Worm (Caenorhabditis elegans) whole organism, midembryonic: ENCODE results near the gene skpo-3.

Source experiments
- T22C8.4 ChIP-seq: fragments of 200-800 bp; sonication (Bioruptor generic); IDR thresholded peaks from 2 replicates; pipeline ENCODE4 v1.3.6; 2022; ENCODE audit warnings: missing genetic modification characterization, missing compliant biosample characterization
- flt-1 ChIP-seq: fragments of 200-800 bp; sonication (Bioruptor generic); IDR thresholded peaks from 2 replicates; pipeline ENCODE4 v1.3.6; 2022; ENCODE audit warnings: missing genetic modification characterization, missing compliant biosample characterization
- med-1 ChIP-seq: sonication (generic microtip); optimal IDR thresholded peaks from 2 replicates; lab custom pipeline; 2017; ENCODE audit warnings: missing genetic modification characterization, mild to moderate bottlenecking, missing compliant biosample characterization, antibody characterized with exemption, missing genetic modification reagents; ENCODE audit not compliant: insufficient read depth
- ref-1 ChIP-seq: fragments of 200-800 bp; sonication (Bioruptor generic); conservative IDR thresholded peaks from 2 replicates; pipeline ENCODE4 v1.3.6; 2022; ENCODE audit warnings: missing genetic modification reagents, missing genetic modification characterization, missing compliant biosample characterization
- tab-1 ChIP-seq: fragments of 200-800 bp; sonication (Bioruptor generic); IDR thresholded peaks from 2 replicates; pipeline ENCODE4 v1.3.6; 2022; ENCODE audit warnings: missing genetic modification characterization, missing compliant biosample characterization
- ztf-29 ChIP-seq: fragments of 200-800 bp; sonication (Bioruptor generic); IDR thresholded peaks from 2 replicates; pipeline ENCODE4 v1.3.6; 2022; ENCODE audit warnings: missing genetic modification reagents, missing genetic modification characterization, missing compliant biosample characterization

DNA sequence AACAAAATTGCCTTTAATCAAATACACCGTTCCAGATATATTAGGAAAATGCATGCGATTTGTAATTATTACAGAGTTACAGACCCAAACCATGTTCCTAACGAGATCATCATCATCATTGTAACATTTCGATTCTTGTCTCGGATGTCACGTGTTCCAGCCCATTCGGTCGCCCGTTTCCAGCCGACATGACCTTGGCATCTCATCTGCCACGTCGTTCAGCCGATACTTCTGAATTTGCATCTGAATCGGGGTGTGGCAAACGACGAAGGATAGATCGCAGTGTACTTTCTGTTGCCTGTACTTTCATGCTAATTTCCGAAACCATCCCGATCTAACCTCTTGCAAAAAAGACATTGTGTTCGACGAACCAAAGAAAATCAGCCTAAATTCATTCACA, 6.0 kb upstream of the skpo-3 start:
- TF ChIP-seq flt-1 (GFP tag; lab: Robert Waterston, UW) (no peak), T22C8.4 (GFP tag; lab: Robert Waterston, UW) (no peak), ref-1 (GFP tag; lab: Robert Waterston, UW) (no peak), tab-1 (GFP tag; lab: Robert Waterston, UW) (no peak), med-1 (GFP tag; lab: Kevin White, UChicago) (no peak), ztf-29 (GFP tag; lab: Robert Waterston, UW) (no peak)
